Fruit fly (Drosophila melanogaster) whole organism, embryonic: ENCODE measurements around the gene CG33795.

Experiments used
- CG10209 ChIP-seq: fragments of 200-800 bp; sonication (Bioruptor generic); optimal IDR thresholded peaks from 3 replicates; lab custom pipeline; 2017; ENCODE audit warnings: missing biosample characterization, mild to moderate bottlenecking, missing genetic modification characterization, missing genetic modification reagents
- CG10274 ChIP-seq: fragments of 200-800 bp; sonication (Bioruptor generic); optimal IDR thresholded peaks from 3 replicates; lab custom pipeline; 2017; ENCODE audit warnings: missing biosample characterization, mild to moderate bottlenecking, missing genetic modification characterization
- CG10431 ChIP-seq: fragments of 200-800 bp; sonication (Bioruptor generic); optimal IDR thresholded peaks from 3 replicates; lab custom pipeline; 2018; ENCODE audit warnings: missing biosample characterization, mild to moderate bottlenecking, missing genetic modification characterization
- CG10979 ChIP-seq: fragments of 200-800 bp; sonication (Bioruptor generic); optimal IDR thresholded peaks from 2 replicates; lab custom pipeline; 2018; ENCODE audit warnings: missing biosample characterization, mild to moderate bottlenecking, missing genetic modification characterization, moderate library complexity
- CG11456 ChIP-seq: fragments of 200-800 bp; sonication (Bioruptor generic); IDR thresholded peaks from 3 replicates; pipeline ENCODE4 v1.3.6; 2022; ENCODE audit warnings: missing biosample characterization, missing genetic modification characterization
- CG12744 ChIP-seq: fragments of 200-800 bp; sonication (Bioruptor generic); optimal IDR thresholded peaks from 2 replicates; lab custom pipeline; 2016; ENCODE audit warnings: missing biosample characterization, missing genetic modification characterization
- CG13296 ChIP-seq: fragments of 200-800 bp; sonication (Bioruptor generic); optimal IDR thresholded peaks from 3 replicates; lab custom pipeline; 2018; ENCODE audit warnings: missing biosample characterization, mild to moderate bottlenecking, missing genetic modification characterization
- CG14441 ChIP-seq: fragments of 200-800 bp; sonication (Bioruptor generic); IDR thresholded peaks from 2 replicates; pipeline ENCODE4 v1.3.6; 2022; ENCODE audit warnings: missing biosample characterization, missing genetic modification characterization
- CG16813 ChIP-seq: fragments of 200-800 bp; sonication (Bioruptor generic); IDR thresholded peaks from 3 replicates; pipeline ENCODE4 v1.3.6; 2022; ENCODE audit warnings: missing biosample characterization, missing genetic modification characterization; ENCODE audit not compliant: partially characterized antibody
- CG18599 ChIP-seq: fragments of 200-800 bp; sonication (Bioruptor generic); optimal IDR thresholded peaks from 3 replicates; lab custom pipeline; 2017; ENCODE audit warnings: missing biosample characterization, missing genetic modification characterization, mild to moderate bottlenecking, moderate library complexity, missing genetic modification reagents
- CG2120 ChIP-seq: fragments of 200-800 bp; sonication (Bioruptor generic); optimal IDR thresholded peaks from 3 replicates; lab custom pipeline; 2016; ENCODE audit warnings: missing biosample characterization, missing genetic modification characterization
- CG2889 ChIP-seq: fragments of 200-800 bp; sonication (Bioruptor generic); IDR thresholded peaks from 3 replicates; pipeline ENCODE4 v1.3.6; 2022; ENCODE audit warnings: missing biosample characterization, missing genetic modification characterization
- CG33213 ChIP-seq: fragments of 200-800 bp; sonication (Bioruptor generic); optimal IDR thresholded peaks from 3 replicates; lab custom pipeline; 2016; ENCODE audit warnings: missing biosample characterization, missing genetic modification characterization
- CG33557 ChIP-seq: fragments of 200-800 bp; sonication (Bioruptor generic); optimal IDR thresholded peaks from 2 replicates; lab custom pipeline; 2019; ENCODE audit warnings: missing biosample characterization, mild to moderate bottlenecking, missing genetic modification characterization, moderate library complexity
- CG3726 ChIP-seq: fragments of 200-800 bp; sonication (Bioruptor generic); IDR thresholded peaks from 3 replicates; pipeline ENCODE4, ENCODE4 v1.3.6; 2022; ENCODE audit warnings: missing biosample characterization, missing genetic modification characterization
- CG4707 ChIP-seq: fragments of 200-800 bp; sonication (Bioruptor generic); optimal IDR thresholded peaks from 2 replicates; lab custom pipeline; 2018; ENCODE audit warnings: missing biosample characterization, mild to moderate bottlenecking, missing genetic modification characterization, moderate library complexity
- CG7987 ChIP-seq: fragments of 200-800 bp; sonication (Bioruptor generic); optimal IDR thresholded peaks from 2 replicates; lab custom pipeline; 2018; ENCODE audit warnings: missing biosample characterization, mild to moderate bottlenecking, missing genetic modification characterization, moderate library complexity
- E2f1 ChIP-seq: fragments of 200-800 bp; sonication (Bioruptor generic); IDR thresholded peaks from 2 replicates; pipeline ENCODE4 v1.3.6; 2022; ENCODE audit warnings: missing biosample characterization, missing genetic modification characterization
- E2f2 ChIP-seq: fragments of 200-800 bp; sonication (Bioruptor generic); IDR thresholded peaks from 2 replicates; pipeline ENCODE4 v1.3.6; 2022; ENCODE audit warnings: missing biosample characterization, missing genetic modification characterization
- Fer3 ChIP-seq: fragments of 200-800 bp; sonication (Bioruptor generic); optimal IDR thresholded peaks from 2 replicates; lab custom pipeline; 2018; ENCODE audit warnings: missing biosample characterization, mild to moderate bottlenecking, missing genetic modification characterization, moderate library complexity
- HmgD ChIP-seq: fragments of 200-800 bp; sonication (Bioruptor generic); optimal IDR thresholded peaks from 3 replicates; lab custom pipeline; 2016; ENCODE audit warnings: missing biosample characterization, missing genetic modification characterization
- Hmx ChIP-seq: fragments of 200-800 bp; sonication (Bioruptor generic); optimal IDR thresholded peaks from 2 replicates; lab custom pipeline; 2016; ENCODE audit warnings: missing biosample characterization, missing genetic modification characterization
- Hsf ChIP-seq: fragments of 200-800 bp; sonication (Bioruptor generic); optimal IDR thresholded peaks from 3 replicates; lab custom pipeline; 2016; ENCODE audit warnings: missing biosample characterization, missing genetic modification characterization
- Jarid2 ChIP-seq: fragments of 200-800 bp; sonication (Bioruptor generic); optimal IDR thresholded peaks from 3 replicates; lab custom pipeline; 2017; ENCODE audit warnings: mild to moderate bottlenecking, missing biosample characterization, missing genetic modification reagents, missing genetic modification characterization
- NK7.1 ChIP-seq: fragments of 200-800 bp; sonication (Bioruptor generic); optimal IDR thresholded peaks from 3 replicates; lab custom pipeline; 2016; ENCODE audit warnings: missing biosample characterization, missing genetic modification characterization
- Poxn ChIP-seq: fragments of 200-800 bp; sonication (Bioruptor generic); IDR thresholded peaks from 2 replicates; pipeline ENCODE4 v1.3.6; 2022; ENCODE audit warnings: missing biosample characterization, missing genetic modification characterization
- Ravus ChIP-seq: fragments of 200-800 bp; sonication (Bioruptor generic); IDR thresholded peaks from 2 replicates; pipeline ENCODE4 v1.3.6; 2022; ENCODE audit warnings: missing biosample characterization, missing genetic modification characterization
- ash1 ChIP-seq: fragments of 200-800 bp; sonication (Bioruptor generic); optimal IDR thresholded peaks from 2 replicates; lab custom pipeline; 2018; ENCODE audit warnings: missing biosample characterization, mild to moderate bottlenecking, missing genetic modification characterization
- bcd ChIP-seq: fragments of 200-800 bp; sonication (Bioruptor generic); optimal IDR thresholded peaks from 2 replicates; lab custom pipeline; 2017; ENCODE audit warnings: missing biosample characterization, mild to moderate bottlenecking, missing genetic modification characterization
- br ChIP-seq: fragments of >200 bp; optimal IDR thresholded peaks from 2 replicates; lab custom pipeline; 2017
- cad ChIP-seq: fragments of >200 bp; optimal IDR thresholded peaks from 2 replicates; lab custom pipeline; 2017; ENCODE audit warnings: missing biosample characterization, missing genetic modification characterization
- crp ChIP-seq, 2 experiments: fragments of 200-800 bp; sonication (Bioruptor generic); optimal IDR thresholded peaks; 2 replicates in 1 of 2; 3 replicates in 1 of 2; lab custom pipeline; 2017; ENCODE audit warnings: missing biosample characterization in 2 of 2, missing genetic modification characterization in 2 of 2, mild to moderate bottlenecking in 1 of 2, moderate library complexity in 1 of 2
- dati ChIP-seq: fragments of 200-800 bp; sonication (Bioruptor generic); IDR thresholded peaks from 2 replicates; pipeline ENCODE4 v1.3.6; 2022; ENCODE audit warnings: missing biosample characterization, missing genetic modification characterization
- dmrt99B ChIP-seq: fragments of 200-800 bp; sonication (Bioruptor generic); optimal IDR thresholded peaks from 2 replicates; lab custom pipeline; 2018; ENCODE audit warnings: missing biosample characterization, mild to moderate bottlenecking, missing genetic modification characterization, moderate library complexity
- eyg ChIP-seq: fragments of 200-800 bp; sonication (Bioruptor generic); optimal IDR thresholded peaks from 3 replicates; lab custom pipeline; 2016; ENCODE audit warnings: missing biosample characterization, missing genetic modification characterization
- gem ChIP-seq: fragments of 200-800 bp; sonication (Bioruptor generic); optimal IDR thresholded peaks from 2 replicates; lab custom pipeline; 2019; ENCODE audit warnings: missing biosample characterization, mild to moderate bottlenecking, missing genetic modification characterization, moderate library complexity
- ham ChIP-seq: fragments of 200-800 bp; sonication (Bioruptor generic); IDR thresholded peaks from 2 replicates; pipeline ENCODE4 v1.3.6; 2022; ENCODE audit warnings: missing biosample characterization, missing genetic modification characterization
- hbn ChIP-seq: fragments of 200-800 bp; sonication (Bioruptor generic); IDR thresholded peaks from 2 replicates; pipeline ENCODE4 v1.3.6; 2022; ENCODE audit warnings: missing biosample characterization, missing genetic modification characterization; ENCODE audit not compliant: partially characterized antibody
- ind ChIP-seq: fragments of 200-800 bp; sonication (Bioruptor generic); optimal IDR thresholded peaks from 3 replicates; lab custom pipeline; 2016; ENCODE audit warnings: missing biosample characterization, missing genetic modification characterization
- sens-2 ChIP-seq: fragments of 200-800 bp; sonication (Bioruptor generic); IDR thresholded peaks from 2 replicates; pipeline ENCODE4 v1.3.6; 2022; ENCODE audit warnings: missing biosample characterization, missing genetic modification characterization
- sug ChIP-seq: fragments of 200-800 bp; optimal IDR thresholded peaks from 2 replicates; lab custom pipeline; 2019; ENCODE audit warnings: missing biosample characterization, mild to moderate bottlenecking, missing genetic modification characterization, moderate library complexity
- tap ChIP-seq: fragments of 200-800 bp; optimal IDR thresholded peaks from 3 replicates; lab custom pipeline; 2019; ENCODE audit warnings: missing biosample characterization, mild to moderate bottlenecking, missing genetic modification characterization, moderate library complexity
- tll ChIP-seq, 2 experiments: fragments of 200-800 bp in 1 of 2; fragments of >200 bp in 1 of 2; sonication (Bioruptor generic) in 1 of 2; optimal IDR thresholded peaks; 2 replicates each; lab custom pipeline; 2017 to 2019; ENCODE audit warnings: missing biosample characterization in 2 of 2, missing genetic modification characterization in 2 of 2, mild to moderate bottlenecking in 1 of 2, moderate library complexity in 1 of 2
- trh ChIP-seq: fragments of 200-800 bp; sonication (Bioruptor generic); optimal IDR thresholded peaks from 2 replicates; lab custom pipeline; 2016; ENCODE audit warnings: missing biosample characterization, missing genetic modification characterization
- unpg ChIP-seq: fragments of 200-800 bp; sonication (Bioruptor generic); optimal IDR thresholded peaks from 3 replicates; lab custom pipeline; 2018; ENCODE audit warnings: missing biosample characterization, mild to moderate bottlenecking, missing genetic modification characterization, moderate library complexity
- vfl ChIP-seq: fragments of 200-800 bp; sonication (Bioruptor generic); optimal IDR thresholded peaks from 2 replicates; lab custom pipeline; 2016; ENCODE audit warnings: missing biosample characterization, missing genetic modification characterization
- wek ChIP-seq: fragments of 200-800 bp; sonication (Bioruptor generic); optimal IDR thresholded peaks from 3 replicates; lab custom pipeline; 2018; ENCODE audit warnings: missing biosample characterization, mild to moderate bottlenecking, missing genetic modification characterization, moderate library complexity
- zfh1 ChIP-seq: fragments of 200-800 bp; sonication (Bioruptor generic); IDR thresholded peaks from 3 replicates; pipeline ENCODE4 v1.3.6; 2022; ENCODE audit warnings: missing biosample characterization, missing genetic modification characterization
- zfh2 ChIP-seq: fragments of 200-800 bp; sonication (Bioruptor generic); optimal IDR thresholded peaks from 2 replicates; lab custom pipeline; 2016; ENCODE audit warnings: missing biosample characterization, missing genetic modification characterization

Gene CG33795

dm6 chr3L:16165356-16166168 lies 5.6 kb downstream of the CG33795 start (continued):
- TF ChIP-seq CG10431 = no peak
- TF ChIP-seq NK7.1 = peak; percentile 17
- TF ChIP-seq CG10209 (GFP tag; lab: Kevin White, UChicago) = peak; percentile 44
- no peak for TF ChIP-seq CG33213 (GFP tag; lab: Kevin White, UChicago)
- TF ChIP-seq zfh2 (GFP tag; lab: Kevin White, UChicago) = peak; percentile 75
- TF ChIP-seq tll (GFP tag; optimal IDR thresholded peaks at IDR 0.05; lab: Kevin White, UChicago) = no peak
- no peak for TF ChIP-seq ham (GFP tag; lab: Robert Waterston, UW)
- peak; percentile 86 for TF ChIP-seq CG2120 (GFP tag; lab: Kevin White, UChicago)
- peak; percentile 41; the same call in 1 of the 3 replicates for TF ChIP-seq CG2889 (GFP tag; lab: Robert Waterston, UW)
- TF ChIP-seq hbn (GFP tag; lab: Robert Waterston, UW) = no peak
- no peak for TF ChIP-seq tap
- no peak for TF ChIP-seq eyg
- TF ChIP-seq Fer3 = peak; percentile 34
- no peak for TF ChIP-seq sens-2 (GFP tag; lab: Robert Waterston, UW)
- TF ChIP-seq CG12744 = peak; percentile 58
- TF ChIP-seq Ravus (GFP tag; lab: Robert Waterston, UW) = no peak
- TF ChIP-seq cad = no peak
- no peak; the same call in 1 of the 2 replicates for TF ChIP-seq CG14441 (GFP tag; lab: Robert Waterston, UW)
- TF ChIP-seq CG33557 (GFP tag; lab: Kevin White, UChicago) = no peak
- TF ChIP-seq bcd (GFP tag; lab: Kevin White, UChicago) = peak; percentile 41
- no peak for TF ChIP-seq sug
- TF ChIP-seq trh (GFP tag; lab: Kevin White, UChicago) = no peak
- TF ChIP-seq CG7987 (GFP tag; lab: Kevin White, UChicago) = no peak
- no peak for TF ChIP-seq crp (GFP tag; optimal IDR thresholded peaks at IDR 0.05; lab: Kevin White, UChicago)
- TF ChIP-seq dmrt99B (tag; lab: Kevin White, UChicago) = peak; percentile 52
- TF ChIP-seq ash1 (GFP tag; lab: Kevin White, UChicago) = no peak
- 0 out of 3 replicates have a peak, but pooled peaks have one; percentile 35 for TF ChIP-seq zfh1 (GFP tag; lab: Robert Waterston, UW)
- TF ChIP-seq E2f2 (GFP tag; lab: Robert Waterston, UW) = no peak
- peak; percentile 46 for TF ChIP-seq vfl (GFP tag; lab: Kevin White, UChicago)
- no peak for TF ChIP-seq CG11456 (GFP tag; lab: Robert Waterston, UW)
- peak; percentile 9 for TF ChIP-seq CG18599 (GFP tag; lab: Kevin White, UChicago)
- TF ChIP-seq unpg (GFP tag; lab: Kevin White, UChicago) = peak; percentile 8
- no peak for TF ChIP-seq br
- TF ChIP-seq CG10979 (tag; lab: Kevin White, UChicago) = no peak
- no peak for TF ChIP-seq Jarid2 (GFP tag; lab: Kevin White, UChicago)
- TF ChIP-seq CG16813 (GFP tag; lab: Robert Waterston, UW) = no peak
- no peak for TF ChIP-seq CG3726 (GFP tag; lab: Robert Waterston, UW)
- TF ChIP-seq E2f1 = no peak; the same call in 1 of the 2 replicates
- TF ChIP-seq gem (tag; lab: Kevin White, UChicago) = peak; percentile 64
- no peak for TF ChIP-seq CG4707 (GFP tag; lab: Kevin White, UChicago)
- no peak for TF ChIP-seq HmgD (GFP tag; lab: Kevin White, UChicago)
- TF ChIP-seq Poxn = no peak
- TF ChIP-seq Hsf (GFP tag; lab: Kevin White, UChicago) = peak; percentile 57
- TF ChIP-seq CG10274 (GFP tag; lab: Kevin White, UChicago) = peak; percentile 47
- no peak for TF ChIP-seq wek
- no peak for TF ChIP-seq CG13296 (GFP tag; lab: Kevin White, UChicago)
- TF ChIP-seq ind (GFP tag; lab: Kevin White, UChicago) = peak; percentile 56
- TF ChIP-seq Hmx = peak; percentile 10
- TF ChIP-seq dati (GFP tag; lab: Robert Waterston, UW) = no peak
